Fruit fly (Drosophila melanogaster): ENCODE results near the gene SuUR.

The SuUR gene

DNA sequence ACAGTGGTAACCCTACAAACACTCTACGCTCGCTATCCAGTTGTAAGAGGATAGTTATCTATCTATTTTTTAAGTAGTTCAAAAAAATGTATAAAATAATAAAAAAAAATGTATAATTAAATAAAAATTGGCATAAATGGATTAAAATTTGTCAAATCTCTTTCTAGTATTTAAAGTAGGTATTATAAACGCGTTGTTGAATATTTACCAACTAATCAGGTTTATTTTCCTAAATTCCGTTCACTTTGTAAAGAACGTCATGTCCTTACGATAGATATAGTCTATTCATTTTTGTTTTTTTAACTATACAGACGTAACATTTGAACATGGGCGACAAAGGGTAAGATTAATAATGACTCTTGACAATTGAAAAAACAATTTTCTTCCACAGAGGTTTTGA, 37.5 kb upstream of the SuUR start, which contains the start of gene CG32081:
Gene CG32081 (plus strand): TSS at position 301 of the 400 bp plus-strand sequence.
- TF ChIP-seq D1 (tag; optimal IDR thresholded peaks at IDR 0.05) (no peak), Snoo (tag; optimal IDR thresholded peaks at IDR 0.05) (no peak), Pif1A (GFP tag; optimal IDR thresholded peaks at IDR 0.05) (no peak), Pif1B (GFP tag; optimal IDR thresholded peaks at IDR 0.05) (no peak), CG17806 (tag; optimal IDR thresholded peaks at IDR 0.05) (no peak), rn (GFP tag; IDR thresholded peaks at IDR 0.05) (no peak), CG12605 (GFP tag; IDR thresholded peaks at IDR 0.05) (no peak), CG32121 (GFP tag; IDR thresholded peaks at IDR 0.05) (no peak), CG14655 (GFP tag; optimal IDR thresholded peaks at IDR 0.05) (no peak)

- TF ChIP-seq Ets98B (GFP tag; IDR thresholded peaks at IDR 0.05) (peak; percentile 59; the same call in 1 of the 2 replicates), EcR (GFP tag; optimal IDR thresholded peaks at IDR 0.05) (no peak), CG4496 (GFP tag; IDR thresholded peaks at IDR 0.05) (0 out of 3 replicates have a peak, but pooled peaks have one; percentile 38), CG15710 (tag; optimal IDR thresholded peaks at IDR 0.05) (peak; percentile 53), fd96Ca (GFP tag; IDR thresholded peaks at IDR 0.05) (0 out of 3 replicates have a peak, but pooled peaks have one; percentile 40), Snoo (tag; optimal IDR thresholded peaks at IDR 0.05) (peak; percentile 6), rn (GFP tag; IDR thresholded peaks at IDR 0.05) (no peak), Pif1B (GFP tag; optimal IDR thresholded peaks at IDR 0.05) (peak; percentile 22), Pif1A (GFP tag; optimal IDR thresholded peaks at IDR 0.05) (no peak), CG34367 (tag; optimal IDR thresholded peaks at IDR 0.05) (peak; percentile 39), CG10348 (GFP tag; IDR thresholded peaks at IDR 0.05) (no peak), CG17806 (tag; optimal IDR thresholded peaks at IDR 0.05) (peak; percentile 47), CG32121 (GFP tag; IDR thresholded peaks at IDR 0.05) (peak; percentile 54; the same call in 1 of the 2 replicates), CG8159 (tag; optimal IDR thresholded peaks at IDR 0.05) (peak; percentile 60), CG13204 (GFP tag; optimal IDR thresholded peaks at IDR 0.05) (peak; percentile 9), CG14655 (GFP tag; optimal IDR thresholded peaks at IDR 0.05) (peak; percentile 60), CG8301 (tag; optimal IDR thresholded peaks at IDR 0.05) (peak; percentile 47), CG9948 (tag; optimal IDR thresholded peaks at IDR 0.05) (peak; percentile 50), D1 (tag; optimal IDR thresholded peaks at IDR 0.05) (no peak)
Measured at dm6 chr3L:11031784-11032183, 33.0 kb upstream of the SuUR start.

DNA sequence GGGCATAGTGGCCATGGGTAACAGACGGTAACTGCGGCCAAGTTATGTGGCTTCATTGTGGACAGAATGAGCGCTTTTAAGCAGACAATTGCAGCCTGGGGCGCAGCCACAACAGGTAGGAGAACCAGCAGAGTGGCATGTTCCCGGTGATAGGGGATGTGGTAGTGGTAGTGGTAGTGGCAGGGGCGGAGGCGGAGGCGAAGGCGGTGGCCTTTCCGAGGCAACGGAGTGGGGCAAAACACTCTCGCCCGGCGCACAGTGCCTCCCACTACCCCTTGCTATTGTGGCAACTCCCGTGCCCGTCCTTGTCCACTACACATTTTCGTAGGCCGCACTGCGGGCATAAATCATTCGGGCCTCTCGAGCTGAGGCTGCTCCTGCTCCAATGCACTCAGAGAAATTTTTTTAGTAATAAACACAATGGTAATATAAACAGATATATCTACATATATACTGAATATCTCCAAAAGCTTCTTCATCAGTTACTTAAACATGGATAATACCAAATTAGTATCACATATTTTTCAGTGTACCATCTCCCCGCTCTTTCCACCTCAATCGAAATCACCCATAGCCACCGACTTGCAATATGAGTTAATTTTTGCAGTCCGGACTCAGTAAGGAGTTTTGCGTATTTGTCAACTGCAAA, 31.3 kb upstream of the SuUR start:
- peak; percentile 62 for TF ChIP-seq Snoo (tag; optimal IDR thresholded peaks at IDR 0.05)
- TF ChIP-seq CG12605 (GFP tag; IDR thresholded peaks at IDR 0.05), result peak; percentile 73
- peak; percentile 80 for TF ChIP-seq CG9948 (tag; optimal IDR thresholded peaks at IDR 0.05)
- TF ChIP-seq CG14655 (GFP tag; optimal IDR thresholded peaks at IDR 0.05), result peak; percentile 77
- peak; percentile 79 for TF ChIP-seq CG15710 (tag; optimal IDR thresholded peaks at IDR 0.05)
- TF ChIP-seq CG17806 (tag; optimal IDR thresholded peaks at IDR 0.05), result peak; percentile 85
- TF ChIP-seq CG4496 (GFP tag; IDR thresholded peaks at IDR 0.05), result peak; percentile 78
- TF ChIP-seq Pif1B (GFP tag; optimal IDR thresholded peaks at IDR 0.05), result peak; percentile 66
- peak; percentile 76 for TF ChIP-seq Ets98B (GFP tag; IDR thresholded peaks at IDR 0.05)
- peak; percentile 56 for TF ChIP-seq D1 (tag; optimal IDR thresholded peaks at IDR 0.05)
- TF ChIP-seq CG8159 (tag; optimal IDR thresholded peaks at IDR 0.05), result peak; percentile 83
- TF ChIP-seq CG10348 (GFP tag; IDR thresholded peaks at IDR 0.05), result no peak
- TF ChIP-seq CG13204 (GFP tag; optimal IDR thresholded peaks at IDR 0.05), result peak; percentile 72
- TF ChIP-seq CG34367 (tag; optimal IDR thresholded peaks at IDR 0.05), result peak; percentile 74
- peak; percentile 70 for TF ChIP-seq CG8301 (tag; optimal IDR thresholded peaks at IDR 0.05)
- TF ChIP-seq CG32121 (GFP tag; IDR thresholded peaks at IDR 0.05), result peak; percentile 66
- 0 out of 2 replicates have a peak, but pooled peaks have one; percentile 31 for TF ChIP-seq rn (GFP tag; IDR thresholded peaks at IDR 0.05)
- peak; percentile 77 for TF ChIP-seq Pif1A (GFP tag; optimal IDR thresholded peaks at IDR 0.05)
- TF ChIP-seq gl (tag; optimal IDR thresholded peaks at IDR 0.05), result peak; percentile 65
- peak; percentile 74 for TF ChIP-seq fd96Ca (GFP tag; IDR thresholded peaks at IDR 0.05)
- TF ChIP-seq EcR (GFP tag; optimal IDR thresholded peaks at IDR 0.05), result peak; percentile 25

DNA sequence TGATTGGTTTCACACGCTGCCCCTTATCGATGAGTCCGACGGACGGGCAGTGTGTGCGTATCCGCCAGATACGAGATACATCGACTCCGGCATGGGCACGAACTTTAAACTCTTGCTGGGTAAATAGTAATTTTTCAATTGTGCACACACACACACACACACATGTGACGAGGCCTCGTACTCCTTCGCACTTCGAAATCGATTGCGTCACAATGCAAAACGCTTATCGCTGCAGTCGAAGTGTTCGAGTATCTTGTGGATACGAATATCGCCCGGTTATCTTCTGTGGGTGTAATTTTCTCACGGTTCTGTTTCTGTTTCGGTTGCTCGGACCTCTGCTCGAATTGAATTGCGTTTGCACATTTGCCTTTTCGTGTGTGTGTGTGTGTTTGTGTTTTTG, 29.8 kb upstream of the SuUR start:
- TF ChIP-seq Pif1A (GFP tag; optimal IDR thresholded peaks at IDR 0.05), result no peak
- TF ChIP-seq CG15710 (tag; optimal IDR thresholded peaks at IDR 0.05), result no peak
- no peak for TF ChIP-seq gl (tag; optimal IDR thresholded peaks at IDR 0.05)
- no peak for TF ChIP-seq CG34367 (tag; optimal IDR thresholded peaks at IDR 0.05)
- no peak for TF ChIP-seq EcR (GFP tag; optimal IDR thresholded peaks at IDR 0.05)
- TF ChIP-seq CG9948 (tag; optimal IDR thresholded peaks at IDR 0.05), result no peak
- no peak for TF ChIP-seq CG8301 (tag; optimal IDR thresholded peaks at IDR 0.05)
- no peak for TF ChIP-seq Pif1B (GFP tag; optimal IDR thresholded peaks at IDR 0.05)
- TF ChIP-seq Ets98B (GFP tag; IDR thresholded peaks at IDR 0.05), result no peak
- TF ChIP-seq CG10348 (GFP tag; IDR thresholded peaks at IDR 0.05), result no peak

- TF ChIP-seq CG13204 (GFP tag; optimal IDR thresholded peaks at IDR 0.05), result no peak
- no peak for TF ChIP-seq CG10348 (GFP tag; IDR thresholded peaks at IDR 0.05)
- no peak for TF ChIP-seq CG4496 (GFP tag; IDR thresholded peaks at IDR 0.05)
- no peak for TF ChIP-seq CG8301 (tag; optimal IDR thresholded peaks at IDR 0.05)
- no peak for TF ChIP-seq CG14655 (GFP tag; optimal IDR thresholded peaks at IDR 0.05)
- TF ChIP-seq CG17806 (tag; optimal IDR thresholded peaks at IDR 0.05), result no peak
- TF ChIP-seq D1 (tag; optimal IDR thresholded peaks at IDR 0.05), result no peak
- no peak for TF ChIP-seq Snoo (tag; optimal IDR thresholded peaks at IDR 0.05)
- no peak for TF ChIP-seq gl (tag; optimal IDR thresholded peaks at IDR 0.05)
- no peak for TF ChIP-seq Ets98B (GFP tag; IDR thresholded peaks at IDR 0.05)
- no peak for TF ChIP-seq Pif1A (GFP tag; optimal IDR thresholded peaks at IDR 0.05)
- no peak for TF ChIP-seq CG15710 (tag; optimal IDR thresholded peaks at IDR 0.05)
- TF ChIP-seq EcR (GFP tag; optimal IDR thresholded peaks at IDR 0.05), result no peak
- no peak for TF ChIP-seq CG9948 (tag; optimal IDR thresholded peaks at IDR 0.05)
- no peak for TF ChIP-seq rn (GFP tag; IDR thresholded peaks at IDR 0.05)
- TF ChIP-seq CG8159 (tag; optimal IDR thresholded peaks at IDR 0.05), result no peak
- TF ChIP-seq Pif1B (GFP tag; optimal IDR thresholded peaks at IDR 0.05), result no peak
- TF ChIP-seq fd96Ca (GFP tag; IDR thresholded peaks at IDR 0.05), result no peak
- TF ChIP-seq CG32121 (GFP tag; IDR thresholded peaks at IDR 0.05), result no peak
- TF ChIP-seq CG34367 (tag; optimal IDR thresholded peaks at IDR 0.05), result no peak
Measured at dm6 chr3L:11041193-11041592, 23.6 kb upstream of the SuUR start.
